Worm (Caenorhabditis elegans): Measurements from ENCODE around the gene F25E5.16.

F25E5.16 gene

ce11 chrV:7402355-7402754 is 35.7 kb upstream of the F25E5.16 start, which contains the start of gene srj-13:
TSS of gene srj-13 (plus strand) at chrV:7402655.
- TF ChIP-seq rpc-1 (optimal IDR thresholded peaks at IDR 0.05) (no peak), rpc-1 (tag; optimal IDR thresholded peaks at IDR 0.05) (no peak), let-526 (GFP tag; IDR thresholded peaks at IDR 0.05) (no peak), ceh-91 (GFP tag; IDR thresholded peaks at IDR 0.05) (no peak), sptf-2 (GFP tag; optimal IDR thresholded peaks at IDR 0.05) (no peak), madf-6 (GFP tag; IDR thresholded peaks at IDR 0.05) (no peak), atf-7 (tag; optimal IDR thresholded peaks at IDR 0.05) (no peak), ets-4 (GFP tag; optimal IDR thresholded peaks at IDR 0.05) (no peak), madf-3 (GFP tag; IDR thresholded peaks at IDR 0.05) (no peak), dox-1 (GFP tag; IDR thresholded peaks at IDR 0.05) (no peak), madf-10 (tag; optimal IDR thresholded peaks at IDR 0.05) (no peak), efl-1 (GFP tag; optimal IDR thresholded peaks at IDR 0.05) (no peak), zim-3 (tag; optimal IDR thresholded peaks at IDR 0.05) (no peak), nfya-1 (tag; optimal IDR thresholded peaks at IDR 0.05; ENCODE audit: borderline replicate concordance, insufficient read depth) (no peak), madf-8 (GFP tag; conservative IDR thresholded peaks at IDR 0.05) (no peak), K12H6.12 (tag; optimal IDR thresholded peaks at IDR 0.05) (no peak)

ce11 chrV:7403501-7403900 is 34.6 kb upstream of the F25E5.16 start:
- no peak for TF ChIP-seq F39B2.1 (GFP tag; IDR thresholded peaks at IDR 0.05)
- no peak for TF ChIP-seq ekl-4 (GFP tag; IDR thresholded peaks at IDR 0.05)
- TF ChIP-seq rec-8 (tag; optimal IDR thresholded peaks at IDR 0.05) = no peak
- no peak for TF ChIP-seq ceh-40 (GFP tag; IDR thresholded peaks at IDR 0.05)
- no peak for TF ChIP-seq B0261.1 (tag; optimal IDR thresholded peaks at IDR 0.05)
- TF ChIP-seq repo-1 (tag; optimal IDR thresholded peaks at IDR 0.05) = no peak
- TF ChIP-seq nfya-2 (GFP tag; IDR thresholded peaks at IDR 0.05) = no peak
- no peak for TF ChIP-seq ztf-3 (GFP tag; optimal IDR thresholded peaks at IDR 0.05)
- no peak for TF ChIP-seq him-1 (tag; optimal IDR thresholded peaks at IDR 0.05)
- TF ChIP-seq madf-6 (GFP tag; IDR thresholded peaks at IDR 0.05) = no peak
- no peak for TF ChIP-seq ets-4 (GFP tag; optimal IDR thresholded peaks at IDR 0.05)
- no peak for TF ChIP-seq ztf-6 (GFP tag; IDR thresholded peaks at IDR 0.05)
- no peak for TF ChIP-seq lin-54 (GFP tag; optimal IDR thresholded peaks at IDR 0.05)
- no peak for TF ChIP-seq mxl-1 (tag; optimal IDR thresholded peaks at IDR 0.05)
- TF ChIP-seq lir-1 (GFP tag; conservative IDR thresholded peaks at IDR 0.05) = no peak
- no peak for TF ChIP-seq F23B12.7 (tag; optimal IDR thresholded peaks at IDR 0.05; ENCODE audit: insufficient read depth)
- no peak for TF ChIP-seq athp-1 (tag; optimal IDR thresholded peaks at IDR 0.05)
- TF ChIP-seq zim-3 (tag; optimal IDR thresholded peaks at IDR 0.05) = no peak
- TF ChIP-seq attf-3 (GFP tag; conservative IDR thresholded peaks at IDR 0.05) = no peak
- no peak for TF ChIP-seq lsy-27 (tag; optimal IDR thresholded peaks at IDR 0.05; ENCODE audit: borderline replicate concordance, insufficient read depth)

ce11 chrV:7408520-7408919 is 29.6 kb upstream of the F25E5.16 start, which contains the start of gene srt-6:
TSS of gene srt-6 (minus strand) at chrV:7408814.
- TF ChIP-seq madf-8 (GFP tag; conservative IDR thresholded peaks at IDR 0.05) = no peak
- no peak for TF ChIP-seq lin-40 (tag; optimal IDR thresholded peaks at IDR 0.05)
- no peak for TF ChIP-seq nfyb-1 (GFP tag; IDR thresholded peaks at IDR 0.05)
- no peak for TF ChIP-seq repo-1 (tag; optimal IDR thresholded peaks at IDR 0.05)
- TF ChIP-seq dox-1 (GFP tag; IDR thresholded peaks at IDR 0.05) = no peak
- TF ChIP-seq pbrm-1 (GFP tag; IDR thresholded peaks at IDR 0.05) = no peak
- no peak for TF ChIP-seq ztf-6 (GFP tag; IDR thresholded peaks at IDR 0.05)
- no peak for TF ChIP-seq snpc-3.4 (tag; optimal IDR thresholded peaks at IDR 0.05)
- no peak for TF ChIP-seq ceh-58 (GFP tag; IDR thresholded peaks at IDR 0.05)
